Worm (Caenorhabditis elegans): ENCODE results near the gene C16B8.3.

The C16B8.3 gene

DNA sequence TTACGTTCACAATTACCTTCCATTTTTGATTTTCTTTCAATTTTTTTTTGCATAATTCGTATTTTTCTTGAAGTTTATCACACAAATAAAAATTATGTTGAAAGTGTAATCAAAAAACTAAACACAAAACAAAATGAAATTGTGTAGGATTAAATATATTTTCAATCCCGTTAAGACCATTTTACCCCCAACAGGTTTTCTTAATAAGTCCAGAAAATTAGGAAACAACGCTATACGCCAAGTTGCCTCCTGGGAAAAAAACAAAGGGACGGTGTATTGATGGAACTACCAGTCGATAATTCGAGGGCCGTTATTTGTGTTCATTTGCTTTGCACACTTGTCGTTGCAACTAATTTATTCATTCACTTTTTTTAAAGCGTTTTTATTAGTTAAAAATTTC, 48.7 kb downstream of the C16B8.3 start (continued):
- TF ChIP-seq lsy-2 (tag; optimal IDR thresholded peaks at IDR 0.05): no peak

DNA sequence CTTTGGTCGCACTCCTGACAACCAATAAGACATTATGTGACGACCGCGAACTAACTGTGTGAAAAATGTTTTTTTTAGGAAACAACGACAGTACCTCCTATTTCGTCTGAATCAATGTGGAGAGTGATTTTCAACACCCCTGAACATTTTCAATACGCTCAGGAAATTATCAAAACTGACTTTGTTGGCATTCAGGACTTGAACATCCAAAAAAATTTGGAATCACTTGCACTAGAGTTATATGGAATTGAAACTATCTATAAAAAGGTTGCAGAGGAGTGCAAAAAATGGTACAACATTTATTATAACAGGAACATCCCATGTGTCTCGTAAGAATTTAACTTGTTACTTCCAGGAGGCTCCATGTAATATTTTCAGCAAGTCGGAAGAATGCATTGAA, 50.3 kb downstream of the C16B8.3 start:
- TF ChIP-seq C04F5.9 (tag; optimal IDR thresholded peaks at IDR 0.05): no peak
- TF ChIP-seq hlh-4 (tag; optimal IDR thresholded peaks at IDR 0.05): no peak
- no peak for TF ChIP-seq fos-1 (tag; optimal IDR thresholded peaks at IDR 0.05)
- TF ChIP-seq vab-15 (tag; optimal IDR thresholded peaks at IDR 0.05): no peak
- no peak for TF ChIP-seq aly-2 (tag; optimal IDR thresholded peaks at IDR 0.05)
- no peak for TF ChIP-seq snpc-4 (tag; optimal IDR thresholded peaks at IDR 0.05)
- TF ChIP-seq unc-130 (tag; optimal IDR thresholded peaks at IDR 0.05): no peak
- TF ChIP-seq ceh-90 (tag; optimal IDR thresholded peaks at IDR 0.05): no peak
- TF ChIP-seq sptf-1 (tag; optimal IDR thresholded peaks at IDR 0.05): no peak
- no peak for TF ChIP-seq zag-1 (tag; optimal IDR thresholded peaks at IDR 0.05)
- TF ChIP-seq ceh-88 (GFP tag; IDR thresholded peaks at IDR 0.05): no peak
- no peak for TF ChIP-seq egl-13 (tag; optimal IDR thresholded peaks at IDR 0.05)
- TF ChIP-seq xbp-1 (tag; optimal IDR thresholded peaks at IDR 0.05): no peak
- no peak for TF ChIP-seq Y116A8C.19 (tag; optimal IDR thresholded peaks at IDR 0.05; ENCODE audit: borderline replicate concordance)
- TF ChIP-seq nhr-77 (tag; optimal IDR thresholded peaks at IDR 0.05): no peak
- TF ChIP-seq aha-1 (tag; optimal IDR thresholded peaks at IDR 0.05): no peak
- TF ChIP-seq elt-2 (tag; optimal IDR thresholded peaks at IDR 0.05): no peak
- TF ChIP-seq lin-39 (tag; optimal IDR thresholded peaks at IDR 0.05): no peak
